Worm (Caenorhabditis elegans) whole organism, L1 larva: Measurements from ENCODE around the gene csr-1.

Source experiments
- C34B4.2 ChIP-seq: sonication (generic microtip); optimal IDR thresholded peaks from 2 replicates; lab custom pipeline; 2017; ENCODE audit warnings: mild to moderate bottlenecking, missing genetic modification characterization, missing compliant biosample characterization
- Y116A8C.19 ChIP-seq: sonication (generic microtip); optimal IDR thresholded peaks from 2 replicates; lab custom pipeline; 2016; ENCODE audit warnings: missing compliant biosample characterization, missing genetic modification characterization, borderline replicate concordance
- alr-1 ChIP-seq: fragments of 200-800 bp; sonication (Bioruptor generic); optimal IDR thresholded peaks from 2 replicates; lab custom pipeline; 2018; ENCODE audit warnings: borderline replicate concordance, mild to moderate bottlenecking, missing genetic modification characterization, missing compliant biosample characterization
- aly-2 ChIP-seq: fragments of 150-350 bp; optimal IDR thresholded peaks from 2 replicates; lab custom pipeline; 2014; ENCODE audit warnings: missing biosample characterization, missing genetic modification characterization
- blmp-1 ChIP-seq: fragments of 150-350 bp; optimal IDR thresholded peaks from 2 replicates; lab custom pipeline; 2014; ENCODE audit warnings: missing biosample characterization, missing genetic modification characterization
- ceh-63 ChIP-seq: fragments of 200-800 bp; sonication (Bioruptor generic); optimal IDR thresholded peaks from 2 replicates; lab custom pipeline; 2018; ENCODE audit warnings: mild to moderate bottlenecking, missing genetic modification characterization, missing compliant biosample characterization
- ceh-8 ChIP-seq: fragments of 200-800 bp; sonication (Bioruptor generic); optimal IDR thresholded peaks from 2 replicates; lab custom pipeline; 2018; ENCODE audit warnings: mild to moderate bottlenecking, missing genetic modification characterization, moderate library complexity, missing compliant biosample characterization
- ceh-82 ChIP-seq, 3 experiments: fragments of 150-350 bp in 1 of 3; sonication (generic microtip) in 2 of 3; optimal IDR thresholded peaks; 2 replicates each; lab custom pipeline; 2014 to 2017; ENCODE audit warnings: missing biosample characterization in 3 of 3, missing genetic modification characterization in 3 of 3
- dpl-1 ChIP-seq, 3 experiments: fragments of 150-350 bp in 2 of 3; sonication (generic microtip) in 1 of 3; optimal IDR thresholded peaks; 2 replicates each; lab custom pipeline; 2014 to 2017; ENCODE audit warnings: missing biosample characterization in 3 of 3, missing genetic modification characterization in 3 of 3, missing genetic modification reagents in 3 of 3
- efl-1 ChIP-seq, 4 experiments: fragments of 150-350 bp; optimal IDR thresholded peaks in 3 of 4; peaks in 1 of 4; 1 replicate in 1 of 4; 2 replicates in 3 of 4; lab custom pipeline; 2014; ENCODE audit warnings: missing biosample characterization in 2 of 4, missing genetic modification characterization in 2 of 4, missing genetic modification reagents in 2 of 4
- efl-3 ChIP-seq: fragments of 200-800 bp; sonication (Bioruptor generic); optimal IDR thresholded peaks from 2 replicates; lab custom pipeline; 2018; ENCODE audit warnings: mild to moderate bottlenecking, missing genetic modification characterization, missing compliant biosample characterization
- elt-3 ChIP-seq, 6 experiments: fragments of 150-350 bp in 1 of 6; sonication (generic microtip); optimal IDR thresholded peaks; 2 replicates each; lab custom pipeline; 2017 to 2018; ENCODE audit warnings: missing biosample characterization in 6 of 6, missing genetic modification characterization in 6 of 6, inconsistent platforms in 1 of 6
- fkh-10 ChIP-seq: sonication (generic microtip); optimal IDR thresholded peaks from 2 replicates; lab custom pipeline; 2017; ENCODE audit warnings: missing biosample characterization, missing genetic modification reagents, missing genetic modification characterization
- fkh-8 ChIP-seq: sonication (generic microtip); optimal IDR thresholded peaks from 2 replicates; lab custom pipeline; 2016; ENCODE audit warnings: mild to moderate bottlenecking, missing genetic modification characterization, missing compliant biosample characterization
- fos-1 ChIP-seq: fragments of 150-350 bp; optimal IDR thresholded peaks from 2 replicates; lab custom pipeline; 2014; ENCODE audit warnings: missing biosample characterization, missing genetic modification characterization
- hlh-4 ChIP-seq: sonication (generic microtip); optimal IDR thresholded peaks from 2 replicates; lab custom pipeline; 2016; ENCODE audit warnings: mild to moderate bottlenecking, missing genetic modification characterization, missing compliant biosample characterization
- hpl-2 ChIP-seq: fragments of 150-350 bp; optimal IDR thresholded peaks from 2 replicates; lab custom pipeline; 2014; ENCODE audit warnings: missing biosample characterization, missing genetic modification reagents, missing genetic modification characterization
- lin-13 ChIP-seq: fragments of 150-350 bp; optimal IDR thresholded peaks from 2 replicates; lab custom pipeline; 2014; ENCODE audit warnings: missing biosample characterization, missing genetic modification reagents, missing genetic modification characterization
- lin-14 ChIP-seq: fragments of 200-800 bp; sonication (Bioruptor generic); optimal IDR thresholded peaks from 2 replicates; lab custom pipeline; 2018; ENCODE audit warnings: mild to moderate bottlenecking, missing genetic modification characterization, moderate library complexity, missing compliant biosample characterization
- lin-35 ChIP-seq, 2 experiments: fragments of 150-350 bp; optimal IDR thresholded peaks; 2 replicates each; lab custom pipeline; 2014; ENCODE audit warnings: missing biosample characterization in 2 of 2, missing genetic modification characterization in 2 of 2, missing genetic modification reagents in 2 of 2
- lsy-2 ChIP-seq, 2 experiments: fragments of 150-350 bp; optimal IDR thresholded peaks; 2 replicates each; lab custom pipeline; 2014; ENCODE audit warnings: missing biosample characterization in 2 of 2, missing genetic modification characterization in 2 of 2
- mab-9 ChIP-seq: fragments of 200-800 bp; sonication (Bioruptor generic); IDR thresholded peaks from 2 replicates; pipeline ENCODE4 v1.3.6; 2022; ENCODE audit warnings: missing genetic modification reagents, missing genetic modification characterization, missing compliant biosample characterization
- mdl-1 ChIP-seq, 2 experiments: fragments of 150-350 bp; optimal IDR thresholded peaks; 2 replicates each; lab custom pipeline; 2014 to 2017; ENCODE audit warnings: missing biosample characterization in 2 of 2, missing genetic modification characterization in 2 of 2, inconsistent platforms in 1 of 2
- nhr-19 ChIP-seq: fragments of 200-800 bp; sonication (Bioruptor generic); conservative IDR thresholded peaks from 2 replicates; pipeline ENCODE4 v1.3.6; 2022; ENCODE audit warnings: missing genetic modification characterization, missing compliant biosample characterization
- nhr-20 ChIP-seq: sonication (generic microtip); optimal IDR thresholded peaks from 2 replicates; lab custom pipeline; 2016; ENCODE audit warnings: mild to moderate bottlenecking, missing genetic modification characterization, missing compliant biosample characterization
- nhr-237 ChIP-seq: fragments of 150-350 bp; optimal IDR thresholded peaks from 2 replicates; lab custom pipeline; 2014; ENCODE audit warnings: missing biosample characterization, missing genetic modification characterization
- nhr-47 ChIP-seq: sonication (generic microtip); optimal IDR thresholded peaks from 2 replicates; lab custom pipeline; 2016; ENCODE audit warnings: mild to moderate bottlenecking, missing genetic modification characterization, moderate library complexity, missing compliant biosample characterization
- nhr-71 ChIP-seq: sonication (generic microtip); optimal IDR thresholded peaks from 2 replicates; lab custom pipeline; 2016; ENCODE audit warnings: mild to moderate bottlenecking, missing genetic modification characterization, moderate library complexity, missing compliant biosample characterization
- nhr-85 ChIP-seq: sonication (generic microtip); peaks from one replicate; lab custom pipeline; 2016; ENCODE audit warnings: missing genetic modification characterization, inconsistent platforms, missing compliant biosample characterization
- nhr-90 ChIP-seq: sonication (generic microtip); optimal IDR thresholded peaks from 2 replicates; lab custom pipeline; 2016; ENCODE audit warnings: mild to moderate bottlenecking, missing genetic modification characterization, missing compliant biosample characterization; ENCODE audit not compliant: poor library complexity
- pag-3 ChIP-seq: sonication (generic microtip); optimal IDR thresholded peaks from 2 replicates; lab custom pipeline; 2017; ENCODE audit warnings: missing genetic modification characterization, mild to moderate bottlenecking, missing compliant biosample characterization, antibody characterized with exemption, borderline replicate concordance; ENCODE audit not compliant: insufficient read depth
- pax-3 ChIP-seq: fragments of 200-800 bp; sonication (Bioruptor generic); optimal IDR thresholded peaks from 2 replicates; lab custom pipeline; 2018; ENCODE audit warnings: mild to moderate bottlenecking, missing genetic modification characterization, moderate library complexity, missing compliant biosample characterization
- rnt-1 ChIP-seq: sonication (generic microtip); optimal IDR thresholded peaks from 2 replicates; lab custom pipeline; 2016; ENCODE audit warnings: mild to moderate bottlenecking, missing genetic modification characterization, moderate library complexity, missing compliant biosample characterization
- skn-1 ChIP-seq: fragments of 150-350 bp; optimal IDR thresholded peaks from 2 replicates; lab custom pipeline; 2014; ENCODE audit warnings: missing biosample characterization, missing genetic modification characterization
- snu-23 ChIP-seq: sonication (generic microtip); optimal IDR thresholded peaks from 2 replicates; lab custom pipeline; 2016; ENCODE audit warnings: missing genetic modification characterization, missing compliant biosample characterization
- sptf-1 ChIP-seq: fragments of 150-350 bp; optimal IDR thresholded peaks from 2 replicates; lab custom pipeline; 2014; ENCODE audit warnings: missing biosample characterization, missing genetic modification characterization
- swsn-7 ChIP-seq: sonication (generic microtip); optimal IDR thresholded peaks from 2 replicates; lab custom pipeline; 2016; ENCODE audit warnings: missing genetic modification characterization, missing compliant biosample characterization
- unc-130 ChIP-seq: fragments of 150-350 bp; optimal IDR thresholded peaks from 2 replicates; lab custom pipeline; 2017; ENCODE audit warnings: missing biosample characterization, missing genetic modification characterization, inconsistent platforms
- unc-62 ChIP-seq: fragments of 150-350 bp; optimal IDR thresholded peaks from 2 replicates; lab custom pipeline; 2014; ENCODE audit warnings: missing biosample characterization, missing genetic modification reagents, missing genetic modification characterization
- vab-15 ChIP-seq: sonication (generic microtip); optimal IDR thresholded peaks from 2 replicates; lab custom pipeline; 2017; ENCODE audit warnings: missing genotype, mild to moderate bottlenecking, missing genetic modification characterization, missing compliant biosample characterization
- xbp-1 ChIP-seq: sonication (generic microtip); optimal IDR thresholded peaks from 2 replicates; lab custom pipeline; 2016; ENCODE audit warnings: missing genetic modification characterization, missing compliant biosample characterization
- ztf-4 ChIP-seq: fragments of 150-350 bp; optimal IDR thresholded peaks from 2 replicates; lab custom pipeline; 2014; ENCODE audit warnings: missing biosample characterization, missing genetic modification characterization

The csr-1 gene

ce11 chrIV:7982024-7982576 is 25.0 kb downstream of the csr-1 start, which contains the start of gene arf-5:
Gene arf-5, plus strand, starts transcription at chrIV:7982526.
- TF ChIP-seq efl-1 (optimal IDR thresholded peaks at IDR 0.05; lab: Kevin White, UChicago) (peak; percentile 27 to 32), efl-1 (GFP tag; optimal IDR thresholded peaks at IDR 0.05 in 1 of 2; lab: Kevin White, UChicago) (peak; percentile 32 to 37), ceh-8 (GFP tag; lab: Kevin White, UChicago) (no peak), xbp-1 (tag; lab: Kevin White, UChicago) (peak; percentile 42), unc-62 (no peak), nhr-90 (no peak), lsy-2 (tag; optimal IDR thresholded peaks at IDR 0.05; lab: Kevin White, UChicago) (peak; percentile 34 to 55), elt-3 (tag; optimal IDR thresholded peaks at IDR 0.05; lab: Kevin White, UChicago) (peak in 1 of 6 experiments; percentile 3), lin-13 (no peak), swsn-7 (tag; lab: Kevin White, UChicago) (no peak), skn-1 (no peak), ceh-82 (tag; optimal IDR thresholded peaks at IDR 0.05; lab: Kevin White, UChicago) (peak in 1 of 3 experiments; percentile 25), nhr-47 (peak; percentile 1), dpl-1 (GFP tag; optimal IDR thresholded peaks at IDR 0.05; lab: Kevin White, UChicago) (peak in 2 of 3 experiments; percentile 11 to 42), nhr-85 (no peak), blmp-1 (tag; lab: Kevin White, UChicago) (peak; percentile 53), pax-3 (tag; lab: Kevin White, UChicago) (no peak), snu-23 (GFP tag; lab: Kevin White, UChicago) (peak; percentile 27), lin-35 (GFP tag; optimal IDR thresholded peaks at IDR 0.05; lab: Kevin White, UChicago) (peak; percentile 36 to 51), fkh-8 (tag; lab: Kevin White, UChicago) (no peak), mdl-1 (tag; optimal IDR thresholded peaks at IDR 0.05; lab: Kevin White, UChicago) (peak in 1 of 2 experiments; percentile 57), pag-3 (tag; lab: Kevin White, UChicago) (no peak), nhr-71 (tag; lab: Kevin White, UChicago) (peak; percentile 20), lin-14 (GFP tag; lab: Kevin White, UChicago) (peak; percentile 35)

- TF ChIP-seq nhr-71 (tag; lab: Kevin White, UChicago) (no peak), ztf-4 (no peak), lin-35 (GFP tag; optimal IDR thresholded peaks at IDR 0.05; lab: Kevin White, UChicago) (no peak), nhr-20 (tag; lab: Kevin White, UChicago) (no peak), nhr-85 (peak; percentile 78), lin-14 (GFP tag; lab: Kevin White, UChicago) (peak; percentile 17), C34B4.2 (no peak), nhr-19 (GFP tag; lab: Robert Waterston, UW) (no peak), skn-1 (no peak), nhr-237 (tag; lab: Kevin White, UChicago) (no peak), mab-9 (GFP tag; lab: Robert Waterston, UW) (no peak), unc-130 (no peak), hlh-4 (no peak)
Measured at ce11 chrIV:7983021-7983420, 26.0 kb downstream of the csr-1 start.

- TF ChIP-seq nhr-71 (tag; lab: Kevin White, UChicago) = peak; percentile 14
- no peak for TF ChIP-seq pax-3 (tag; lab: Kevin White, UChicago)
- TF ChIP-seq nhr-85 = peak; percentile 26
- no peak for TF ChIP-seq ceh-63 (GFP tag; lab: Kevin White, UChicago)
- TF ChIP-seq sptf-1 (tag; lab: Kevin White, UChicago) = no peak
- TF ChIP-seq nhr-90 = peak; percentile 26
- peak; percentile 20 for TF ChIP-seq rnt-1 (tag; lab: Kevin White, UChicago)
- no peak for TF ChIP-seq efl-1 (optimal IDR thresholded peaks at IDR 0.05; lab: Kevin White, UChicago)
- peak in 1 of 2 experiments; percentile 90 for TF ChIP-seq efl-1 (GFP tag; optimal IDR thresholded peaks at IDR 0.05 in 1 of 2; lab: Kevin White, UChicago)
- TF ChIP-seq snu-23 (GFP tag; lab: Kevin White, UChicago) = peak; percentile 4
- TF ChIP-seq fkh-10 = no peak
- TF ChIP-seq aly-2 (tag; lab: Kevin White, UChicago) = peak; percentile 50
- TF ChIP-seq vab-15 (tag; lab: Kevin White, UChicago) = no peak
- TF ChIP-seq alr-1 = no peak
- no peak for TF ChIP-seq efl-3 (GFP tag; lab: Kevin White, UChicago)
- no peak for TF ChIP-seq fos-1 (tag; lab: Kevin White, UChicago)
- TF ChIP-seq hpl-2 = no peak
- no peak for TF ChIP-seq Y116A8C.19 (tag; lab: Kevin White, UChicago)
Measured at ce11 chrIV:7983728-7984346, 26.8 kb downstream of the csr-1 start.
